Worm (Caenorhabditis elegans): ENCODE data around the gene spin-3.

DNA sequence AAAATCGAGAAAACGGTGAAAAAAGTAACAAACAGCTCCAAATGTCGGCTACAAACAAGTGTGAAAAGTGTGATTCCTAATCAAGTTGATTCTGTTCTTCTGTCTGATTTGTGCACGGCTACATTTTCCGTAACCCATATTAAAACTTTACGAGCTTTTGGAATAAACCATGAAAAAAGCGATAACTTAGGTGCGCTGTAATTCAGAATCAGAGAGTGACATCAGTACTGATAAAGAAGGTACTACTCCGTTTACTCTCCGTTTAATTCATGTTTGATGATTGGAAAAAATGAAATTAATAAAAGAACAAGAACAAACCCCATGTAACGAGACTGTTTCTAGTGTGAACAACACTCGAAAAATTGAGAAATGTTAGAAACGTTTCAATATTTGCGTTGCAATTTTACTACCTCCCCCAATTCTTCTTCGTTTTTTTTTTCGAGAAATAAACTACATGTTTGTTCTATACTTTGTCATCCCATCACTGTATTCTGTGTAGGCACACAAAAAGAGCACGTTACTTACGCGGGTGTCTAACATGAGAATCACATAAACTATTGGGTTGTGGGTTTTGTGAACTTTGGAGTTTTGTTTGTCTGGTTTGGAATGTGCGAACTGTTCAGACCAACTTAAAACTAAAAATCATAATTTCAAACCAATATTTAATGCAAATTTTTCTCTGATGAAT lies 32.4 kb downstream of the spin-3 start:
- TF ChIP-seq mml-1 (tag; optimal IDR thresholded peaks at IDR 0.05) (no peak), zag-1 (tag; optimal IDR thresholded peaks at IDR 0.05) (no peak), ceh-82 (tag; optimal IDR thresholded peaks at IDR 0.05) (no peak)

All from whole organism, L3 larva.